Fruit fly (Drosophila melanogaster) whole organism, embryonic: ENCODE measurements around the gene CG1824.
A peak's percentile ranks its signal among the peaks of the same experiment; 100 is the strongest.

ENCODE experiments used
- Atf3 ChIP-seq: fragments of 200-800 bp; sonication (Bioruptor generic); optimal IDR thresholded peaks from 3 replicates; lab custom pipeline; 2016; ENCODE audit warnings: missing biosample characterization, missing genetic modification characterization
- CG1024 ChIP-seq: fragments of 200-800 bp; sonication (Bioruptor generic); IDR thresholded peaks from 2 replicates; pipeline ENCODE4 v1.3.6; 2022; ENCODE audit warnings: missing biosample characterization, missing genetic modification characterization
- CG10366 ChIP-seq: fragments of 200-800 bp; sonication (Bioruptor generic); IDR thresholded peaks from 2 replicates; pipeline ENCODE4 v1.3.6; 2022; ENCODE audit warnings: missing biosample characterization, missing genetic modification characterization
- CG13624 ChIP-seq: fragments of 200-800 bp; sonication (Bioruptor generic); optimal IDR thresholded peaks from 2 replicates; lab custom pipeline; 2016; ENCODE audit warnings: missing biosample characterization, missing genetic modification characterization
- CG15269 ChIP-seq: fragments of 200-800 bp; sonication (Bioruptor generic); optimal IDR thresholded peaks from 2 replicates; lab custom pipeline; 2018; ENCODE audit warnings: missing biosample characterization, mild to moderate bottlenecking, missing genetic modification characterization, moderate library complexity
- CG15479 ChIP-seq: fragments of 200-800 bp; sonication (Bioruptor generic); optimal IDR thresholded peaks from 3 replicates; lab custom pipeline; 2019; ENCODE audit warnings: missing biosample characterization, mild to moderate bottlenecking, missing genetic modification characterization, moderate library complexity
- CG15696 ChIP-seq: fragments of 200-800 bp; sonication (Bioruptor generic); optimal IDR thresholded peaks from 2 replicates; lab custom pipeline; 2019; ENCODE audit warnings: missing biosample characterization, mild to moderate bottlenecking, missing genetic modification characterization, moderate library complexity
- CG17802 ChIP-seq: fragments of 200-800 bp; sonication (Bioruptor generic); optimal IDR thresholded peaks from 2 replicates; lab custom pipeline; 2018; ENCODE audit warnings: missing biosample characterization, mild to moderate bottlenecking, missing genetic modification characterization, moderate library complexity
- CG32767 ChIP-seq: fragments of 200-800 bp; sonication (Bioruptor generic); IDR thresholded peaks from 2 replicates; pipeline ENCODE4 v1.3.6; 2022; ENCODE audit warnings: missing biosample characterization, missing genetic modification characterization
- CG3847 ChIP-seq: fragments of 200-800 bp; sonication (Bioruptor generic); IDR thresholded peaks from 2 replicates; pipeline ENCODE4 v1.3.6; 2022; ENCODE audit warnings: missing biosample characterization, missing genetic modification characterization
- CG42726 ChIP-seq: fragments of 200-800 bp; sonication (Bioruptor generic); IDR thresholded peaks from 2 replicates; pipeline ENCODE4 v1.3.6; 2022; ENCODE audit warnings: missing biosample characterization, missing genetic modification characterization; ENCODE audit not compliant: partially characterized antibody
- CG5180 ChIP-seq: fragments of 200-800 bp; sonication (Bioruptor generic); optimal IDR thresholded peaks from 3 replicates; lab custom pipeline; 2017; ENCODE audit warnings: missing biosample characterization, missing genetic modification characterization, mild to moderate bottlenecking, moderate library complexity, missing genetic modification reagents
- CG7357 ChIP-seq: fragments of 200-800 bp; sonication (Bioruptor generic); IDR thresholded peaks from 3 replicates; pipeline ENCODE4 v1.3.6; 2022; ENCODE audit warnings: missing biosample characterization, missing genetic modification characterization
- CG7372 ChIP-seq: fragments of 200-800 bp; sonication (Bioruptor generic); IDR thresholded peaks from 2 replicates; pipeline ENCODE4 v1.3.6; 2022; ENCODE audit warnings: missing biosample characterization, missing genetic modification characterization
- CG7839 ChIP-seq: fragments of 200-800 bp; sonication (Bioruptor generic); optimal IDR thresholded peaks from 3 replicates; lab custom pipeline; 2018; ENCODE audit warnings: missing biosample characterization, mild to moderate bottlenecking, missing genetic modification characterization, moderate library complexity
- CHES-1-like ChIP-seq: fragments of 200-800 bp; sonication (Bioruptor generic); optimal IDR thresholded peaks from 2 replicates; lab custom pipeline; 2016; ENCODE audit warnings: missing biosample characterization, missing genetic modification characterization
- Chrac-16 ChIP-seq: fragments of 200-800 bp; sonication (Bioruptor generic); optimal IDR thresholded peaks from 3 replicates; lab custom pipeline; 2016; ENCODE audit warnings: missing biosample characterization, missing genetic modification characterization
- Dek ChIP-seq: fragments of 200-800 bp; sonication (Bioruptor generic); optimal IDR thresholded peaks from 3 replicates; lab custom pipeline; 2019; ENCODE audit warnings: missing biosample characterization, mild to moderate bottlenecking, missing genetic modification characterization, moderate library complexity
- Dfd ChIP-seq, 2 experiments: fragments of >200 bp; optimal IDR thresholded peaks; 2 replicates each; lab custom pipeline; 2017; ENCODE audit warnings: missing biosample characterization in 2 of 2, missing genetic modification characterization in 2 of 2
- Dll ChIP-seq: fragments of 200-800 bp; sonication (Bioruptor generic); IDR thresholded peaks from 4 replicates; pipeline ENCODE4 v1.3.6; 2022; ENCODE audit warnings: missing biosample characterization, missing genetic modification characterization; ENCODE audit not compliant: partially characterized antibody
- Doc2 ChIP-seq: fragments of 200-800 bp; sonication (Bioruptor generic); IDR thresholded peaks from 2 replicates; pipeline ENCODE4 v1.3.6; 2022; ENCODE audit warnings: missing biosample characterization, missing genetic modification characterization
- E2f1 ChIP-seq: fragments of 200-800 bp; sonication (Bioruptor generic); IDR thresholded peaks from 2 replicates; pipeline ENCODE4 v1.3.6; 2022; ENCODE audit warnings: missing biosample characterization, missing genetic modification characterization
- HmgZ ChIP-seq: fragments of 200-800 bp; sonication (Bioruptor generic); optimal IDR thresholded peaks from 2 replicates; lab custom pipeline; 2018; ENCODE audit warnings: missing biosample characterization, mild to moderate bottlenecking, missing genetic modification characterization
- Opbp ChIP-seq: fragments of 200-800 bp; sonication (Bioruptor generic); IDR thresholded peaks from 3 replicates; pipeline ENCODE4 v1.3.6; 2022; ENCODE audit warnings: missing biosample characterization, missing genetic modification characterization; ENCODE audit not compliant: partially characterized antibody
- Poxn ChIP-seq: fragments of 200-800 bp; sonication (Bioruptor generic); IDR thresholded peaks from 2 replicates; pipeline ENCODE4 v1.3.6; 2022; ENCODE audit warnings: missing biosample characterization, missing genetic modification characterization
- Rfx ChIP-seq: fragments of 200-800 bp; sonication (Bioruptor generic); IDR thresholded peaks from 2 replicates; pipeline ENCODE4 v1.3.6; 2022; ENCODE audit warnings: missing biosample characterization, missing genetic modification characterization
- Vsx1 ChIP-seq: fragments of 200-800 bp; sonication (Bioruptor generic); optimal IDR thresholded peaks from 2 replicates; lab custom pipeline; 2017; ENCODE audit warnings: missing biosample characterization, mild to moderate bottlenecking, missing genetic modification characterization, missing genetic modification reagents
- ab ChIP-seq: fragments of 200-800 bp; sonication (Bioruptor generic); optimal IDR thresholded peaks from 2 replicates; lab custom pipeline; 2016; ENCODE audit warnings: missing biosample characterization, missing genetic modification characterization
- bab2 ChIP-seq: fragments of 200-800 bp; sonication (Bioruptor generic); optimal IDR thresholded peaks from 2 replicates; lab custom pipeline; 2016; ENCODE audit warnings: missing biosample characterization, missing genetic modification characterization
- br ChIP-seq: fragments of >200 bp; optimal IDR thresholded peaks from 2 replicates; lab custom pipeline; 2017
- bsh ChIP-seq, 2 experiments: fragments of 200-800 bp; sonication (Bioruptor generic); optimal IDR thresholded peaks; 2 replicates each; lab custom pipeline; 2017 to 2018; ENCODE audit warnings: mild to moderate bottlenecking in 2 of 2, missing biosample characterization in 2 of 2, missing genetic modification characterization in 2 of 2, moderate library complexity in 1 of 2
- cad ChIP-seq: fragments of >200 bp; optimal IDR thresholded peaks from 2 replicates; lab custom pipeline; 2017; ENCODE audit warnings: missing biosample characterization, missing genetic modification characterization
- cato ChIP-seq: fragments of 200-800 bp; sonication (Bioruptor generic); optimal IDR thresholded peaks from 2 replicates; lab custom pipeline; 2016; ENCODE audit warnings: missing biosample characterization, missing genetic modification characterization, borderline replicate concordance
- emc ChIP-seq: fragments of 200-800 bp; sonication (Bioruptor generic); optimal IDR thresholded peaks from 2 replicates; lab custom pipeline; 2016; ENCODE audit warnings: missing biosample characterization, missing genetic modification characterization
- eve ChIP-seq, 2 experiments: fragments of >200 bp; optimal IDR thresholded peaks; 2 replicates each; lab custom pipeline; 2017; ENCODE audit warnings: missing biosample characterization in 2 of 2, missing genetic modification characterization in 2 of 2
- fd102C ChIP-seq: fragments of 200-800 bp; sonication (Bioruptor generic); optimal IDR thresholded peaks from 2 replicates; lab custom pipeline; 2018; ENCODE audit warnings: missing biosample characterization, mild to moderate bottlenecking, missing genetic modification characterization, moderate library complexity
- fd64A ChIP-seq: fragments of 200-800 bp; sonication (Bioruptor generic); optimal IDR thresholded peaks from 3 replicates; lab custom pipeline; 2018; ENCODE audit warnings: missing biosample characterization, mild to moderate bottlenecking, missing genetic modification characterization
- fd96Cb ChIP-seq: fragments of 200-800 bp; sonication (Bioruptor generic); optimal IDR thresholded peaks from 2 replicates; lab custom pipeline; 2018; ENCODE audit warnings: missing biosample characterization, mild to moderate bottlenecking, missing genetic modification characterization, moderate library complexity
- fu2 ChIP-seq: fragments of 200-800 bp; sonication (Bioruptor generic); optimal IDR thresholded peaks from 2 replicates; lab custom pipeline; 2016; ENCODE audit warnings: missing biosample characterization, missing genetic modification characterization
- gcm2 ChIP-seq: fragments of 200-800 bp; sonication (Bioruptor generic); optimal IDR thresholded peaks from 2 replicates; lab custom pipeline; 2016; ENCODE audit warnings: missing biosample characterization, missing genetic modification characterization
- kah ChIP-seq: fragments of 200-800 bp; sonication (Bioruptor generic); optimal IDR thresholded peaks from 2 replicates; lab custom pipeline; 2018; ENCODE audit warnings: missing biosample characterization, mild to moderate bottlenecking, missing genetic modification characterization
- mld ChIP-seq: fragments of 200-800 bp; sonication (Bioruptor generic); IDR thresholded peaks from 3 replicates; pipeline ENCODE4 v1.3.6; 2022; ENCODE audit warnings: missing biosample characterization, missing genetic modification characterization; ENCODE audit not compliant: partially characterized antibody
- nerfin-1 ChIP-seq: fragments of 200-800 bp; sonication (Bioruptor generic); optimal IDR thresholded peaks from 3 replicates; lab custom pipeline; 2019; ENCODE audit warnings: missing biosample characterization, mild to moderate bottlenecking, missing genetic modification characterization, moderate library complexity
- nerfin-2 ChIP-seq: fragments of 200-800 bp; sonication (Bioruptor generic); IDR thresholded peaks from 2 replicates; pipeline ENCODE4 v1.3.6; 2022; ENCODE audit warnings: missing biosample characterization, missing genetic modification characterization; ENCODE audit not compliant: partially characterized antibody
- peb ChIP-seq: fragments of 200-800 bp; sonication (Bioruptor generic); IDR thresholded peaks from 2 replicates; pipeline ENCODE4 v1.3.6; 2022; ENCODE audit warnings: missing biosample characterization, missing genetic modification characterization
- ro ChIP-seq: fragments of 200-800 bp; sonication (Bioruptor generic); IDR thresholded peaks from 2 replicates; pipeline ENCODE4 v1.3.6; 2022; ENCODE audit warnings: missing biosample characterization, missing genetic modification characterization
- run ChIP-seq: fragments of 200-800 bp; sonication (Bioruptor generic); optimal IDR thresholded peaks from 3 replicates; lab custom pipeline; 2018; ENCODE audit warnings: missing biosample characterization, mild to moderate bottlenecking, missing genetic modification characterization
- sob ChIP-seq: fragments of 200-800 bp; sonication (Bioruptor generic); IDR thresholded peaks from 2 replicates; pipeline ENCODE4 v1.3.6; 2022; ENCODE audit warnings: missing biosample characterization, missing genetic modification characterization
- trem ChIP-seq: fragments of 200-800 bp; optimal IDR thresholded peaks from 3 replicates; lab custom pipeline; 2019; ENCODE audit warnings: missing biosample characterization, mild to moderate bottlenecking, missing genetic modification characterization, moderate library complexity
- wek ChIP-seq: fragments of 200-800 bp; sonication (Bioruptor generic); optimal IDR thresholded peaks from 3 replicates; lab custom pipeline; 2018; ENCODE audit warnings: missing biosample characterization, mild to moderate bottlenecking, missing genetic modification characterization, moderate library complexity

The CG1824 gene

DNA sequence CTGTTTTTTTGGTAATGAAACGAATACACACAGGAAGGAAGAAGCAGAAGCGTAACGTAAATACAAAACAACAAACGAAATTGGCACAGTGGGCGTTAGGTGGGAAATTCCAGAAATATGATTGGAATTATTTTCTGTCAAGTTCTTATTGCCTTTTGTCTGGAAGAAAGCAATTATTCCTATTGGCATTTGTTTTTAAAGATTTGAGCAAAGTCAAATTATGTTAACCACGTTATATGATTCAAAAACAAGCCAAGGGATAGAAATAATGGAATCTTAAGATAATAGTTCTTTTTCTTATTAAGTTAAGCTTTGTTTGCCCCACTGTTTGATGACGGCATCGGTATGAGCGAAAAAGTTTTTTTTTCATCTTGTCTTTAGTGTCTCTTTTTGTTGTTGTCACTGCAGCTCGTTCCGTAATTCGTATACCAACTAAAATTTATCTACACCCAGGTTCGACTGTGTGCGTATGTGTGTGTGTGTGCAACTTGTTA is 15.9 kb downstream of the CG1824 start (continued):
- peak; percentile 96 for TF ChIP-seq fd96Cb (tag; lab: Kevin White, UChicago)
- no peak for TF ChIP-seq CG15479 (GFP tag; lab: Kevin White, UChicago)
- TF ChIP-seq ab (GFP tag; lab: Kevin White, UChicago) = peak; percentile 93
- peak; percentile 97 for TF ChIP-seq CG13624 (GFP tag; lab: Kevin White, UChicago)
- TF ChIP-seq Vsx1 (GFP tag; lab: Kevin White, UChicago) = peak; percentile 81
- TF ChIP-seq CG7839 (tag; lab: Kevin White, UChicago) = peak; percentile 98
- TF ChIP-seq gcm2 (GFP tag; lab: Kevin White, UChicago) = peak; percentile 95
- TF ChIP-seq nerfin-1 (tag; lab: Kevin White, UChicago) = peak; percentile 83
- TF ChIP-seq CG32767 = peak; percentile 81
- peak; percentile 74 for TF ChIP-seq ro
- no peak for TF ChIP-seq Dfd (GFP tag; optimal IDR thresholded peaks at IDR 0.05; lab: Kevin White, UChicago)
- peak; percentile 97 for TF ChIP-seq CHES-1-like (GFP tag; lab: Kevin White, UChicago)
- peak; percentile 86 for TF ChIP-seq CG5180
- peak; percentile 86 for TF ChIP-seq CG7357 (GFP tag; lab: Robert Waterston, UW)
- TF ChIP-seq Chrac-16 (GFP tag; lab: Kevin White, UChicago) = peak; percentile 90
- TF ChIP-seq fu2 (GFP tag; lab: Kevin White, UChicago) = peak; percentile 96
- peak; percentile 78 for TF ChIP-seq fd64A
- peak; percentile 85 for TF ChIP-seq kah (GFP tag; lab: Kevin White, UChicago)
- peak; percentile 68; the same call in 1 of the 2 replicates for TF ChIP-seq Poxn (GFP tag; lab: Robert Waterston, UW)
- TF ChIP-seq nerfin-2 = no peak
- TF ChIP-seq eve (GFP tag; optimal IDR thresholded peaks at IDR 0.05; lab: Kevin White, UChicago) = peak in 1 of 2 experiments; percentile 98
- TF ChIP-seq Dek (tag; lab: Kevin White, UChicago) = peak; percentile 97
- TF ChIP-seq Rfx (GFP tag; lab: Robert Waterston, UW) = peak; percentile 94
- TF ChIP-seq E2f1 (GFP tag; lab: Robert Waterston, UW) = peak; percentile 86
- TF ChIP-seq CG1024 (GFP tag; lab: Robert Waterston, UW) = peak; percentile 64
- peak; percentile 85 for TF ChIP-seq trem (tag; lab: Kevin White, UChicago)
- TF ChIP-seq peb = peak; percentile 76
- no peak for TF ChIP-seq mld (GFP tag; lab: Robert Waterston, UW)
- TF ChIP-seq HmgZ = peak; percentile 96
- peak; percentile 74 for TF ChIP-seq CG17802 (tag; lab: Kevin White, UChicago)
- TF ChIP-seq sob = peak; percentile 92
- TF ChIP-seq CG15696 (tag; lab: Kevin White, UChicago) = peak; percentile 81
- TF ChIP-seq br (lab: Kevin White, UChicago) = no peak
- TF ChIP-seq emc = peak; percentile 92
- peak; percentile 94 for TF ChIP-seq run (tag; lab: Kevin White, UChicago)
- TF ChIP-seq bsh (GFP tag; optimal IDR thresholded peaks at IDR 0.05; lab: Kevin White, UChicago) = peak; percentile 93 to 94
- peak; percentile 91 for TF ChIP-seq CG7372 (GFP tag; lab: Robert Waterston, UW)
- TF ChIP-seq Opbp (GFP tag; lab: Robert Waterston, UW) = no peak
- peak; percentile 68 for TF ChIP-seq wek (GFP tag; lab: Kevin White, UChicago)
- TF ChIP-seq Atf3 (GFP tag; lab: Kevin White, UChicago) = peak; percentile 96
- peak; percentile 98 for TF ChIP-seq CG15269
- peak; percentile 31 for TF ChIP-seq fd102C (GFP tag; lab: Kevin White, UChicago)
- TF ChIP-seq bab2 = peak; percentile 90
- TF ChIP-seq CG10366 (GFP tag; lab: Robert Waterston, UW) = peak; percentile 88
- TF ChIP-seq CG42726 (GFP tag; lab: Robert Waterston, UW) = no peak
- TF ChIP-seq cad (GFP tag; lab: Kevin White, UChicago) = no peak
- TF ChIP-seq cato = peak; percentile 79
- no peak; the same call in 1 of the 2 replicates for TF ChIP-seq Doc2 (GFP tag; lab: Robert Waterston, UW)
- no peak for TF ChIP-seq Dll (GFP tag; lab: Robert Waterston, UW)
- peak; percentile 93 for TF ChIP-seq CG3847
